Worm (Caenorhabditis elegans): ENCODE results near the gene sre-31.

ce11 chrII:12457275-12457674 lies 48.7 kb upstream of the sre-31 start, which contains the start of gene sre-38:
- TF ChIP-seq rnt-1 (tag; optimal IDR thresholded peaks at IDR 0.05) (no peak), hlh-30 (tag; optimal IDR thresholded peaks at IDR 0.05; ENCODE audit: insufficient read depth) (no peak), pax-1 (tag; optimal IDR thresholded peaks at IDR 0.05) (no peak), fkh-10 (GFP tag; optimal IDR thresholded peaks at IDR 0.05) (no peak), nhr-11 (tag; optimal IDR thresholded peaks at IDR 0.05) (no peak), nfya-1 (tag; optimal IDR thresholded peaks at IDR 0.05) (no peak), ama-1 (optimal IDR thresholded peaks at IDR 0.05) (no peak), ttx-3 (tag; optimal IDR thresholded peaks at IDR 0.05) (no peak), ceh-6 (GFP tag; optimal IDR thresholded peaks at IDR 0.05) (no peak), nhr-232 (tag; optimal IDR thresholded peaks at IDR 0.05) (no peak), elt-2 (tag; optimal IDR thresholded peaks at IDR 0.05) (no peak), pha-4 (tag; optimal IDR thresholded peaks at IDR 0.05) (no peak), npax-4 (tag; optimal IDR thresholded peaks at IDR 0.05) (no peak), ceh-9 (tag; optimal IDR thresholded peaks at IDR 0.05) (no peak)

Data from whole organism, late embryonic.